Fruit fly (Drosophila melanogaster) whole organism, embryonic: ENCODE results near the gene CG13917.

ENCODE experiments used
- Ada2b ChIP-seq: fragments of 200-800 bp; sonication (Bioruptor generic); IDR thresholded peaks from 2 replicates; pipeline ENCODE4 v1.3.6; 2022; ENCODE audit warnings: missing biosample characterization, missing genetic modification characterization
- Asciz ChIP-seq: fragments of 200-800 bp; sonication (Bioruptor generic); optimal IDR thresholded peaks from 2 replicates; lab custom pipeline; 2017; ENCODE audit warnings: missing biosample characterization, mild to moderate bottlenecking, missing genetic modification characterization, missing genetic modification reagents
- CG10209 ChIP-seq: fragments of 200-800 bp; sonication (Bioruptor generic); optimal IDR thresholded peaks from 3 replicates; lab custom pipeline; 2017; ENCODE audit warnings: missing biosample characterization, mild to moderate bottlenecking, missing genetic modification characterization, missing genetic modification reagents
- CG10274 ChIP-seq: fragments of 200-800 bp; sonication (Bioruptor generic); optimal IDR thresholded peaks from 3 replicates; lab custom pipeline; 2017; ENCODE audit warnings: missing biosample characterization, mild to moderate bottlenecking, missing genetic modification characterization
- CG10321 ChIP-seq: fragments of 200-800 bp; sonication (Bioruptor generic); IDR thresholded peaks from 2 replicates; pipeline ENCODE4 v1.3.6; 2022; ENCODE audit warnings: missing biosample characterization, missing genetic modification characterization
- CG10654 ChIP-seq: fragments of 200-800 bp; sonication (Bioruptor generic); optimal IDR thresholded peaks from 2 replicates; lab custom pipeline; 2016; ENCODE audit warnings: missing biosample characterization, missing genetic modification characterization
- CG12155 ChIP-seq: fragments of 200-800 bp; sonication (Bioruptor generic); optimal IDR thresholded peaks from 3 replicates; lab custom pipeline; 2016; ENCODE audit warnings: missing biosample characterization, missing genetic modification characterization
- CG12659 ChIP-seq: fragments of 200-800 bp; sonication (Bioruptor generic); optimal IDR thresholded peaks from 3 replicates; lab custom pipeline; 2017; ENCODE audit warnings: mild to moderate bottlenecking, missing biosample characterization, missing genetic modification reagents, missing genetic modification characterization
- CG13123 ChIP-seq: fragments of 200-800 bp; sonication (Bioruptor generic); optimal IDR thresholded peaks from 2 replicates; lab custom pipeline; 2016; ENCODE audit warnings: missing biosample characterization, missing genetic modification characterization
- CG13287 ChIP-seq: fragments of 200-800 bp; sonication (Bioruptor generic); IDR thresholded peaks from 2 replicates; pipeline ENCODE4 v1.3.6; 2022; ENCODE audit warnings: missing biosample characterization, missing genetic modification characterization; ENCODE audit not compliant: partially characterized antibody
- CG13624 ChIP-seq: fragments of 200-800 bp; sonication (Bioruptor generic); optimal IDR thresholded peaks from 2 replicates; lab custom pipeline; 2016; ENCODE audit warnings: missing biosample characterization, missing genetic modification characterization
- CG17186 ChIP-seq: fragments of 200-800 bp; sonication (Bioruptor generic); optimal IDR thresholded peaks from 3 replicates; lab custom pipeline; 2017; ENCODE audit warnings: missing biosample characterization, missing genetic modification reagents, missing genetic modification characterization
- CG18011 ChIP-seq: fragments of 200-800 bp; sonication (Bioruptor generic); optimal IDR thresholded peaks from 2 replicates; lab custom pipeline; 2017; ENCODE audit warnings: missing biosample characterization, missing genetic modification characterization, mild to moderate bottlenecking, moderate library complexity, missing genotype
- CG2889 ChIP-seq: fragments of 200-800 bp; sonication (Bioruptor generic); IDR thresholded peaks from 3 replicates; pipeline ENCODE4 v1.3.6; 2022; ENCODE audit warnings: missing biosample characterization, missing genetic modification characterization
- CG4282 ChIP-seq: fragments of 200-800 bp; sonication (Bioruptor generic); optimal IDR thresholded peaks from 2 replicates; lab custom pipeline; 2016; ENCODE audit warnings: missing biosample characterization, missing genetic modification characterization
- CG4328 ChIP-seq: fragments of 200-800 bp; sonication (Bioruptor generic); optimal IDR thresholded peaks from 3 replicates; lab custom pipeline; 2017; ENCODE audit warnings: missing biosample characterization, missing genetic modification reagents, missing genetic modification characterization
- CG43689 ChIP-seq: fragments of 200-800 bp; sonication (Bioruptor generic); IDR thresholded peaks from 2 replicates; pipeline ENCODE4 v1.3.6; 2022; ENCODE audit warnings: missing biosample characterization, missing genetic modification characterization
- CG4820 ChIP-seq: fragments of 200-800 bp; sonication (Bioruptor generic); optimal IDR thresholded peaks from 3 replicates; lab custom pipeline; 2016; ENCODE audit warnings: missing biosample characterization, missing genetic modification characterization
- CG5245 ChIP-seq: fragments of 200-800 bp; sonication (Bioruptor generic); optimal IDR thresholded peaks from 3 replicates; lab custom pipeline; 2016; ENCODE audit warnings: missing biosample characterization, missing genetic modification characterization
- CG7928 ChIP-seq: fragments of 200-800 bp; sonication (Bioruptor generic); optimal IDR thresholded peaks from 2 replicates; lab custom pipeline; 2017; ENCODE audit warnings: missing biosample characterization, mild to moderate bottlenecking, missing genetic modification characterization
- CG9437 ChIP-seq: fragments of 200-800 bp; sonication (Bioruptor generic); optimal IDR thresholded peaks from 2 replicates; lab custom pipeline; 2018; ENCODE audit warnings: missing biosample characterization, mild to moderate bottlenecking, missing genetic modification characterization
- CHES-1-like ChIP-seq: fragments of 200-800 bp; sonication (Bioruptor generic); optimal IDR thresholded peaks from 2 replicates; lab custom pipeline; 2016; ENCODE audit warnings: missing biosample characterization, missing genetic modification characterization
- CkIIα-i1 ChIP-seq: fragments of 200-800 bp; sonication (Bioruptor generic); IDR thresholded peaks from 2 replicates; pipeline ENCODE4 v1.3.6; 2022; ENCODE audit warnings: missing biosample characterization, missing genetic modification characterization
- D ChIP-seq, 2 experiments: fragments of 200-800 bp in 1 of 2; fragments of >200 bp in 1 of 2; sonication (Bioruptor generic) in 1 of 2; optimal IDR thresholded peaks; 2 replicates in 1 of 2; 3 replicates in 1 of 2; lab custom pipeline; 2017; ENCODE audit warnings: mild to moderate bottlenecking in 1 of 2, missing biosample characterization in 1 of 2, missing genetic modification characterization in 1 of 2, missing genetic modification reagents in 1 of 2
- Eip74EF ChIP-seq, 2 experiments: fragments of 200-800 bp in 1 of 2; fragments of >200 bp in 1 of 2; sonication (Bioruptor generic) in 1 of 2; optimal IDR thresholded peaks; 2 replicates each; lab custom pipeline; 2017 to 2019; ENCODE audit warnings: missing biosample characterization in 2 of 2, missing genetic modification characterization in 2 of 2, mild to moderate bottlenecking in 1 of 2, moderate library complexity in 1 of 2
- Gug ChIP-seq: fragments of 200-800 bp; sonication (Bioruptor generic); IDR thresholded peaks from 4 replicates; pipeline ENCODE4 v1.3.6; 2022; ENCODE audit warnings: missing biosample characterization, missing genetic modification characterization
- H2.0 ChIP-seq: fragments of 200-800 bp; sonication (Bioruptor generic); IDR thresholded peaks from 2 replicates; pipeline ENCODE4 v1.3.6; 2022; ENCODE audit warnings: missing biosample characterization, missing genetic modification characterization
- HLHmδ ChIP-seq: fragments of 200-800 bp; sonication (Bioruptor generic); optimal IDR thresholded peaks from 2 replicates; lab custom pipeline; 2018; ENCODE audit warnings: missing biosample characterization, mild to moderate bottlenecking, missing genetic modification characterization, moderate library complexity
- Hr39 ChIP-seq: fragments of >200 bp; optimal IDR thresholded peaks from 2 replicates; lab custom pipeline; 2017
- Mes4 ChIP-seq: fragments of 200-800 bp; sonication (Bioruptor generic); optimal IDR thresholded peaks from 2 replicates; lab custom pipeline; 2016; ENCODE audit warnings: missing biosample characterization, missing genetic modification characterization
- Sox102F ChIP-seq: fragments of 200-800 bp; sonication (Bioruptor generic); optimal IDR thresholded peaks from 2 replicates; lab custom pipeline; 2018; ENCODE audit warnings: missing biosample characterization, mild to moderate bottlenecking, missing genetic modification characterization, moderate library complexity
- Xbp1 ChIP-seq: fragments of 200-800 bp; sonication (Bioruptor generic); optimal IDR thresholded peaks from 3 replicates; lab custom pipeline; 2016; ENCODE audit warnings: missing biosample characterization, mild to moderate bottlenecking, missing genetic modification characterization
- cas ChIP-seq: fragments of 200-800 bp; sonication (Bioruptor generic); IDR thresholded peaks from 2 replicates; pipeline ENCODE4 v1.3.6; 2022; ENCODE audit warnings: missing biosample characterization, missing genetic modification characterization
- chn ChIP-seq: fragments of 200-800 bp; sonication (Bioruptor generic); optimal IDR thresholded peaks from 2 replicates; lab custom pipeline; 2016; ENCODE audit warnings: missing biosample characterization, missing genetic modification characterization
- ci ChIP-seq: fragments of 200-800 bp; sonication (Bioruptor generic); IDR thresholded peaks from 3 replicates; pipeline ENCODE4 v1.3.6; 2022; ENCODE audit warnings: missing biosample characterization, missing genetic modification characterization
- fd102C ChIP-seq: fragments of 200-800 bp; sonication (Bioruptor generic); optimal IDR thresholded peaks from 2 replicates; lab custom pipeline; 2018; ENCODE audit warnings: missing biosample characterization, mild to moderate bottlenecking, missing genetic modification characterization, moderate library complexity
- kay ChIP-seq: fragments of 200-800 bp; sonication (Bioruptor generic); optimal IDR thresholded peaks from 2 replicates; lab custom pipeline; 2016; ENCODE audit warnings: missing biosample characterization, missing genetic modification characterization
- klu ChIP-seq: fragments of 200-800 bp; sonication (Bioruptor generic); IDR thresholded peaks from 2 replicates; pipeline ENCODE4 v1.3.6; 2022; ENCODE audit warnings: missing biosample characterization, missing genetic modification characterization
- kni ChIP-seq: fragments of 200-800 bp; sonication (Bioruptor generic); optimal IDR thresholded peaks from 3 replicates; lab custom pipeline; 2017; ENCODE audit warnings: mild to moderate bottlenecking, missing biosample characterization, missing genetic modification reagents, missing genetic modification characterization
- org-1 ChIP-seq: fragments of 200-800 bp; sonication (Bioruptor generic); optimal IDR thresholded peaks from 2 replicates; lab custom pipeline; 2017; ENCODE audit warnings: missing biosample characterization, missing genetic modification characterization
- pfk ChIP-seq: fragments of 200-800 bp; sonication (Bioruptor generic); optimal IDR thresholded peaks from 2 replicates; lab custom pipeline; 2018; ENCODE audit warnings: missing biosample characterization, mild to moderate bottlenecking, missing genetic modification characterization, moderate library complexity
- pum ChIP-seq: fragments of 200-800 bp; sonication (Bioruptor generic); optimal IDR thresholded peaks from 2 replicates; lab custom pipeline; 2016; ENCODE audit warnings: missing biosample characterization, missing genetic modification characterization
- slou ChIP-seq: fragments of 200-800 bp; sonication (Bioruptor generic); optimal IDR thresholded peaks from 3 replicates; lab custom pipeline; 2016; ENCODE audit warnings: missing biosample characterization, missing genetic modification characterization
- ssp ChIP-seq: fragments of 200-800 bp; sonication (Bioruptor generic); IDR thresholded peaks from 2 replicates; pipeline ENCODE4 v1.3.6; 2022; ENCODE audit warnings: missing biosample characterization, missing genetic modification characterization
- stc ChIP-seq: fragments of 200-800 bp; sonication (Bioruptor generic); IDR thresholded peaks from 2 replicates; pipeline ENCODE4 v1.3.6; 2022; ENCODE audit warnings: missing biosample characterization, missing genetic modification characterization
- stwl ChIP-seq: fragments of 200-800 bp; sonication (Bioruptor generic); optimal IDR thresholded peaks from 3 replicates; lab custom pipeline; 2018; ENCODE audit warnings: missing biosample characterization, mild to moderate bottlenecking, missing genetic modification characterization, moderate library complexity
- unpg ChIP-seq: fragments of 200-800 bp; sonication (Bioruptor generic); optimal IDR thresholded peaks from 3 replicates; lab custom pipeline; 2018; ENCODE audit warnings: missing biosample characterization, mild to moderate bottlenecking, missing genetic modification characterization, moderate library complexity
- zen2 ChIP-seq: fragments of 200-800 bp; sonication (Bioruptor generic); IDR thresholded peaks from 3 replicates; pipeline ENCODE4 v1.3.6; 2022; ENCODE audit warnings: missing biosample characterization, missing genetic modification characterization; ENCODE audit not compliant: partially characterized antibody
- zfh2 ChIP-seq: fragments of 200-800 bp; sonication (Bioruptor generic); optimal IDR thresholded peaks from 2 replicates; lab custom pipeline; 2016; ENCODE audit warnings: missing biosample characterization, missing genetic modification characterization

CG13917 gene

DNA sequence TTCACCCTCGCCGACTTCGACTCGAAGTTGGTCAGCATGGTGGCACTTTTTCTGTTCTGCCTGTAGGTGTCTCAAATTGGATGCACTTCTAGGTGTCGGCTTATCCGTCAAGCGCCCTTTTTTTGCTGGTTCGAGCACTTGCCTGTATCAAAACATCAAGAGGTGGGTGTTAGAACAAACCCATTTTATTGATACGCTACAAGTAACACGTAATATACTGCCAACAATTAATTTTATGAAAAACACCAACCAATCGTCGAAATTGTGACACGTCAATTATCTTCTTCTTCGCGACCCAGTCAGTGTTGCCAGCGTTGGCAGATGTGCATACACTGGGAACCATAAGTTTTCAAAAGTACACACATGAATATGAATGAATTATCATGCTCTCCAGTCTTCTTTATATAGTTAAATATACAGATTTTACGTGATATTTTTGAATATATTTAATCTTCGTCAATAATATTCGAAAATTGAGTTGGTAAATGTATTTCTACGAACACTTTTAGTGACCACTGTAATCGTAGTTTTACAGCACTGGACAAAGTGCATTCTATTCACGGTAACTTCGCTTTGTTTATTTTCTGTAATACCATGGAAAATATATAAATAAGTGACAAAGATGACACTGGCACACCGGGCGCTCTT is 68.5 kb downstream of the CG13917 start, which contains the start of the genes alphaCOP and CG13919 (continued):
- TF ChIP-seq pfk (GFP tag; lab: Kevin White, UChicago): peak; percentile 32
- TF ChIP-seq H2.0 (GFP tag; lab: Robert Waterston, UW): peak; percentile 98
- peak; percentile 61 for TF ChIP-seq CG10274 (GFP tag; lab: Kevin White, UChicago)
- peak; percentile 97 for TF ChIP-seq ci (GFP tag; lab: Robert Waterston, UW)
- peak; percentile 23 for TF ChIP-seq Hr39 (lab: Kevin White, UChicago)
- peak; percentile 91 for TF ChIP-seq pum (GFP tag; lab: Kevin White, UChicago)
- peak; percentile 94 for TF ChIP-seq CG13123 (GFP tag; lab: Kevin White, UChicago)
- TF ChIP-seq org-1 (GFP tag; lab: Kevin White, UChicago): peak; percentile 91
- peak; percentile 86 for TF ChIP-seq CG18011 (GFP tag; lab: Kevin White, UChicago)
- TF ChIP-seq zen2 (GFP tag; lab: Robert Waterston, UW): no peak
- TF ChIP-seq CG4328 (GFP tag; lab: Kevin White, UChicago): peak; percentile 85
- peak; percentile 91 for TF ChIP-seq CG5245 (GFP tag; lab: Kevin White, UChicago)
- TF ChIP-seq stc (GFP tag; lab: Robert Waterston, UW): peak; percentile 95
- peak; percentile 78 for TF ChIP-seq CkIIα-i1 (GFP tag; lab: Robert Waterston, UW)
- peak; percentile 76 for TF ChIP-seq CG17186 (GFP tag; lab: Kevin White, UChicago)
- TF ChIP-seq CG13624 (GFP tag; lab: Kevin White, UChicago): peak; percentile 97
- peak; percentile 95 for TF ChIP-seq CG43689 (GFP tag; lab: Robert Waterston, UW)
- TF ChIP-seq unpg (GFP tag; lab: Kevin White, UChicago): peak; percentile 98
- peak in 1 of 2 experiments; percentile 96 for TF ChIP-seq Eip74EF (GFP tag; optimal IDR thresholded peaks at IDR 0.05; lab: Kevin White, UChicago)
- peak; percentile 83 for TF ChIP-seq CG10321
- TF ChIP-seq CG4820 (GFP tag; lab: Kevin White, UChicago): peak; percentile 88
- peak; percentile 89 for TF ChIP-seq CG10654 (GFP tag; lab: Kevin White, UChicago)
- TF ChIP-seq Asciz (GFP tag; lab: Kevin White, UChicago): no peak
- peak; percentile 93 for TF ChIP-seq zfh2
- peak; percentile 92 for TF ChIP-seq ssp (GFP tag; lab: Robert Waterston, UW)
- peak; percentile 96 for TF ChIP-seq CG10209 (GFP tag; lab: Kevin White, UChicago)
- TF ChIP-seq CG13287 (GFP tag; lab: Robert Waterston, UW): peak; percentile 54; the same call in 1 of the 2 replicates
- TF ChIP-seq CG9437 (GFP tag; lab: Kevin White, UChicago): peak; percentile 94
- TF ChIP-seq Sox102F (GFP tag; lab: Kevin White, UChicago): peak; percentile 98
- TF ChIP-seq klu (GFP tag; lab: Robert Waterston, UW): peak; percentile 89
- TF ChIP-seq kni: peak; percentile 67
- no peak for TF ChIP-seq D (optimal IDR thresholded peaks at IDR 0.05; lab: Kevin White, UChicago)
- peak; percentile 88 for TF ChIP-seq D (GFP tag; optimal IDR thresholded peaks at IDR 0.05; lab: Kevin White, UChicago)
- TF ChIP-seq CHES-1-like (GFP tag; lab: Kevin White, UChicago): peak; percentile 91
- TF ChIP-seq CG4282: peak; percentile 56
- TF ChIP-seq stwl (tag; lab: Kevin White, UChicago): peak; percentile 83
- TF ChIP-seq CG7928 (GFP tag; lab: Kevin White, UChicago): peak; percentile 64
- peak; percentile 89 for TF ChIP-seq Mes4 (GFP tag; lab: Kevin White, UChicago)
- peak; percentile 90 for TF ChIP-seq Gug (GFP tag; lab: Robert Waterston, UW)
- TF ChIP-seq HLHmδ (GFP tag; lab: Kevin White, UChicago): no peak
- TF ChIP-seq CG12659 (GFP tag; lab: Kevin White, UChicago): peak; percentile 98
- TF ChIP-seq Ada2b (GFP tag; lab: Robert Waterston, UW): peak; percentile 89
- peak; percentile 96 for TF ChIP-seq chn (GFP tag; lab: Kevin White, UChicago)
- peak; percentile 96 for TF ChIP-seq slou (GFP tag; lab: Kevin White, UChicago)
- peak; percentile 98 for TF ChIP-seq CG2889
- peak; percentile 99 for TF ChIP-seq Xbp1 (GFP tag; lab: Kevin White, UChicago)
- peak; percentile 91 for TF ChIP-seq kay (GFP tag; lab: Kevin White, UChicago)
- TF ChIP-seq cas: peak; percentile 93
- TF ChIP-seq CG12155 (GFP tag; lab: Kevin White, UChicago): peak; percentile 96
- TF ChIP-seq fd102C (GFP tag; lab: Kevin White, UChicago): peak; percentile 80
